Worm (Caenorhabditis elegans) whole organism, mixed stage, embryonic: ENCODE measurements around the gene Y38E10A.17.

Source experiments
- drap-1 ChIP-seq: fragments of 200-800 bp; sonication (Bioruptor generic); optimal IDR thresholded peaks from 3 replicates; lab custom pipeline; 2018; ENCODE audit warnings: mild to moderate bottlenecking, missing genetic modification characterization, missing compliant biosample characterization
- elt-1 ChIP-seq: sonication (generic microtip); optimal IDR thresholded peaks from 2 replicates; lab custom pipeline; 2017; ENCODE audit warnings: missing genetic modification characterization, mild to moderate bottlenecking, missing compliant biosample characterization, antibody characterized with exemption, moderate library complexity, borderline replicate concordance; ENCODE audit not compliant: insufficient read depth
- unc-62 ChIP-seq: fragments of 150-350 bp; optimal IDR thresholded peaks from 2 replicates; lab custom pipeline; 2014; ENCODE audit warnings: missing biosample characterization, missing genetic modification reagents, missing genetic modification characterization

DNA sequence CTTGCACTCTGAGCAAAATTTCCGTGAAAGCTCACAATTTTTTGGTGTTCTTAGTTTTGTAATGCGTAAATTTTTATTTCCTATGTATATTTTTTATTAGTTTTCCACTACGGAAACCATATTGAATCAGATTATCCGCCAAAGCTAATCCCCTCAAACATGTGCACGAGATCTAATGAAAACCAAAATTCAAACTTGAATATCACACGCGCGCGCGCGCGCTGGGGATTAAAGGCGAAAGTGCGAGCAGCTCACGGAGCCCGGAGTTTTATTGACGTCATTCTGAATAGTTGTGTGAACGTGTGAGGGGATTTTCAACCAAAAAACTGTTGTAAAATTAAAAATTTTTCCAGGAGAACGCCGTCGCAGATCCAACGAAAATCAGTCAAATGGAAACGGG, 34.3 kb upstream of the Y38E10A.17 start:
- no peak for TF ChIP-seq drap-1 (GFP tag; lab: Kevin White, UChicago)
- no peak for TF ChIP-seq unc-62 (GFP tag; lab: Kevin White, UChicago)
- TF ChIP-seq elt-1 (tag; lab: Kevin White, UChicago) = no peak
